Fruit fly (Drosophila melanogaster) whole organism, embryonic: Measurements from ENCODE around the gene tai.

Experiments
- Abd-B ChIP-seq: fragments of 200-800 bp; sonication (Bioruptor generic); optimal IDR thresholded peaks from 2 replicates; lab custom pipeline; 2018; ENCODE audit warnings: missing biosample characterization, mild to moderate bottlenecking, missing genetic modification characterization, moderate library complexity
- Adf1 ChIP-seq: fragments of 200-800 bp; sonication (Bioruptor generic); IDR thresholded peaks from 2 replicates; pipeline ENCODE4 v1.3.6; 2022; ENCODE audit warnings: missing biosample characterization, missing genetic modification characterization
- Antp ChIP-seq: fragments of 200-800 bp; sonication (Bioruptor generic); optimal IDR thresholded peaks from 3 replicates; lab custom pipeline; 2016; ENCODE audit warnings: missing biosample characterization, missing genetic modification characterization
- CG10654 ChIP-seq: fragments of 200-800 bp; sonication (Bioruptor generic); optimal IDR thresholded peaks from 2 replicates; lab custom pipeline; 2016; ENCODE audit warnings: missing biosample characterization, missing genetic modification characterization
- CG11085 ChIP-seq: fragments of 200-800 bp; sonication (Bioruptor generic); IDR thresholded peaks from 2 replicates; pipeline ENCODE4 v1.3.6; 2022; ENCODE audit warnings: missing biosample characterization, missing genetic modification characterization
- CG11093 ChIP-seq: fragments of 200-800 bp; sonication (Bioruptor generic); IDR thresholded peaks from 3 replicates; pipeline ENCODE4 v1.3.6; 2022; ENCODE audit warnings: missing biosample characterization, missing genetic modification characterization
- CG11247 ChIP-seq: fragments of 200-800 bp; sonication (Bioruptor generic); IDR thresholded peaks from 2 replicates; pipeline ENCODE4 v1.3.6; 2022; ENCODE audit warnings: missing biosample characterization, missing genetic modification characterization
- CG1233 ChIP-seq: fragments of 200-800 bp; sonication (Bioruptor generic); optimal IDR thresholded peaks from 4 replicates; lab custom pipeline; 2018; ENCODE audit warnings: missing biosample characterization, mild to moderate bottlenecking, missing genetic modification characterization
- CG13624 ChIP-seq: fragments of 200-800 bp; sonication (Bioruptor generic); optimal IDR thresholded peaks from 2 replicates; lab custom pipeline; 2016; ENCODE audit warnings: missing biosample characterization, missing genetic modification characterization
- CG13894 ChIP-seq: fragments of 200-800 bp; sonication (Bioruptor generic); optimal IDR thresholded peaks from 3 replicates; lab custom pipeline; 2018; ENCODE audit warnings: missing biosample characterization, mild to moderate bottlenecking, missing genetic modification characterization, moderate library complexity
- CG14667 ChIP-seq: fragments of 200-800 bp; sonication (Bioruptor generic); IDR thresholded peaks from 2 replicates; pipeline ENCODE4 v1.3.6; 2022; ENCODE audit warnings: missing biosample characterization, missing genetic modification characterization
- CG15073 ChIP-seq: fragments of 200-800 bp; sonication (Bioruptor generic); optimal IDR thresholded peaks from 2 replicates; lab custom pipeline; 2016; ENCODE audit warnings: missing biosample characterization, missing genetic modification characterization
- CG1529 ChIP-seq: fragments of 200-800 bp; sonication (Bioruptor generic); optimal IDR thresholded peaks from 3 replicates; lab custom pipeline; 2018; ENCODE audit warnings: missing biosample characterization, missing genetic modification characterization
- CG30431 ChIP-seq: fragments of 200-800 bp; sonication (Bioruptor generic); optimal IDR thresholded peaks from 2 replicates; lab custom pipeline; 2017; ENCODE audit warnings: missing biosample characterization, missing genetic modification characterization
- CG32767 ChIP-seq: fragments of 200-800 bp; sonication (Bioruptor generic); IDR thresholded peaks from 2 replicates; pipeline ENCODE4 v1.3.6; 2022; ENCODE audit warnings: missing biosample characterization, missing genetic modification characterization
- CG3281 ChIP-seq: fragments of 200-800 bp; sonication (Bioruptor generic); optimal IDR thresholded peaks from 3 replicates; lab custom pipeline; 2017; ENCODE audit warnings: missing biosample characterization, mild to moderate bottlenecking, missing genetic modification characterization
- CG3995 ChIP-seq: fragments of 200-800 bp; sonication (Bioruptor generic); optimal IDR thresholded peaks from 3 replicates; lab custom pipeline; 2016; ENCODE audit warnings: missing biosample characterization, missing genetic modification characterization
- CG4360 ChIP-seq: fragments of 200-800 bp; sonication (Bioruptor generic); IDR thresholded peaks from 2 replicates; pipeline ENCODE4 v1.3.6; 2022; ENCODE audit warnings: missing biosample characterization, missing genetic modification characterization
- CG4707 ChIP-seq: fragments of 200-800 bp; sonication (Bioruptor generic); optimal IDR thresholded peaks from 2 replicates; lab custom pipeline; 2018; ENCODE audit warnings: missing biosample characterization, mild to moderate bottlenecking, missing genetic modification characterization, moderate library complexity
- CG6175 ChIP-seq: fragments of 200-800 bp; sonication (Bioruptor generic); IDR thresholded peaks from 3 replicates; pipeline ENCODE4 v1.3.6; 2022; ENCODE audit warnings: missing biosample characterization, missing genetic modification characterization
- CG6654 ChIP-seq: fragments of 200-800 bp; sonication (Bioruptor generic); optimal IDR thresholded peaks from 2 replicates; lab custom pipeline; 2017; ENCODE audit warnings: missing biosample characterization, mild to moderate bottlenecking, missing genetic modification characterization
- CG6765 ChIP-seq: fragments of 200-800 bp; sonication (Bioruptor generic); optimal IDR thresholded peaks from 3 replicates; lab custom pipeline; 2017; ENCODE audit warnings: missing biosample characterization, mild to moderate bottlenecking, missing genetic modification characterization
- CG8478 ChIP-seq: fragments of >200 bp; optimal IDR thresholded peaks from 2 replicates; lab custom pipeline; 2018
- CrebB ChIP-seq: fragments of 200-800 bp; sonication (Bioruptor generic); optimal IDR thresholded peaks from 3 replicates; lab custom pipeline; 2018; ENCODE audit warnings: missing biosample characterization, mild to moderate bottlenecking, missing genetic modification characterization
- Dip2 ChIP-seq: fragments of 200-800 bp; sonication (Bioruptor generic); IDR thresholded peaks from 2 replicates; pipeline ENCODE4 v1.3.6; 2022; ENCODE audit warnings: missing biosample characterization, missing genetic modification characterization
- Gsc ChIP-seq: fragments of 200-800 bp; sonication (Bioruptor generic); IDR thresholded peaks from 2 replicates; pipeline ENCODE4 v1.3.6; 2022; ENCODE audit warnings: missing biosample characterization, missing genetic modification characterization
- Hr39 ChIP-seq: fragments of >200 bp; optimal IDR thresholded peaks from 2 replicates; lab custom pipeline; 2017
- Hsf ChIP-seq: fragments of 200-800 bp; sonication (Bioruptor generic); optimal IDR thresholded peaks from 3 replicates; lab custom pipeline; 2016; ENCODE audit warnings: missing biosample characterization, missing genetic modification characterization
- Opbp ChIP-seq: fragments of 200-800 bp; sonication (Bioruptor generic); IDR thresholded peaks from 3 replicates; pipeline ENCODE4 v1.3.6; 2022; ENCODE audit warnings: missing biosample characterization, missing genetic modification characterization; ENCODE audit not compliant: partially characterized antibody
- Spps ChIP-seq: fragments of 200-800 bp; sonication (Bioruptor generic); optimal IDR thresholded peaks from 2 replicates; lab custom pipeline; 2018; ENCODE audit warnings: missing biosample characterization, mild to moderate bottlenecking, missing genetic modification characterization
- Taf1 ChIP-seq: fragments of 200-800 bp; sonication (Bioruptor generic); IDR thresholded peaks from 2 replicates; pipeline ENCODE4 v1.3.6; 2022; ENCODE audit warnings: missing biosample characterization, missing genetic modification characterization
- Trl ChIP-seq, 3 experiments: fragments of >200 bp in 2 of 3; fragments of 200-800 bp in 1 of 3; sonication (Bioruptor generic) in 1 of 3; optimal IDR thresholded peaks; 2 replicates in 1 of 3; 3 replicates in 2 of 3; lab custom pipeline; 2016 to 2017; ENCODE audit warnings: missing biosample characterization in 1 of 3, missing genetic modification characterization in 1 of 3
- ab ChIP-seq: fragments of 200-800 bp; sonication (Bioruptor generic); optimal IDR thresholded peaks from 2 replicates; lab custom pipeline; 2016; ENCODE audit warnings: missing biosample characterization, missing genetic modification characterization
- amos ChIP-seq: fragments of 200-800 bp; sonication (Bioruptor generic); IDR thresholded peaks from 2 replicates; pipeline ENCODE4 v1.3.6; 2022; ENCODE audit warnings: missing biosample characterization, missing genetic modification characterization; ENCODE audit not compliant: partially characterized antibody
- ash1 ChIP-seq: fragments of 200-800 bp; sonication (Bioruptor generic); optimal IDR thresholded peaks from 2 replicates; lab custom pipeline; 2018; ENCODE audit warnings: missing biosample characterization, mild to moderate bottlenecking, missing genetic modification characterization
- br ChIP-seq: fragments of >200 bp; optimal IDR thresholded peaks from 2 replicates; lab custom pipeline; 2017
- chm ChIP-seq: fragments of 200-800 bp; sonication (Bioruptor generic); IDR thresholded peaks from 2 replicates; pipeline ENCODE4 v1.3.6; 2022; ENCODE audit warnings: missing biosample characterization, missing genetic modification characterization
- cwo ChIP-seq: fragments of 200-800 bp; sonication (Bioruptor generic); optimal IDR thresholded peaks from 3 replicates; lab custom pipeline; 2017; ENCODE audit warnings: missing biosample characterization, missing genetic modification characterization, mild to moderate bottlenecking, moderate library complexity, missing genetic modification reagents
- emc ChIP-seq: fragments of 200-800 bp; sonication (Bioruptor generic); optimal IDR thresholded peaks from 2 replicates; lab custom pipeline; 2016; ENCODE audit warnings: missing biosample characterization, missing genetic modification characterization
- gcm ChIP-seq: fragments of 200-800 bp; sonication (Bioruptor generic); optimal IDR thresholded peaks from 2 replicates; lab custom pipeline; 2019; ENCODE audit warnings: missing biosample characterization, mild to moderate bottlenecking, missing genetic modification characterization, moderate library complexity
- ham ChIP-seq: fragments of 200-800 bp; sonication (Bioruptor generic); IDR thresholded peaks from 2 replicates; pipeline ENCODE4 v1.3.6; 2022; ENCODE audit warnings: missing biosample characterization, missing genetic modification characterization
- her ChIP-seq: fragments of 200-800 bp; sonication (Bioruptor generic); optimal IDR thresholded peaks from 2 replicates; lab custom pipeline; 2016; ENCODE audit warnings: missing biosample characterization, missing genetic modification characterization
- hkb ChIP-seq, 2 experiments: fragments of 200-800 bp in 1 of 2; fragments of >200 bp in 1 of 2; sonication (Bioruptor generic) in 1 of 2; IDR thresholded peaks in 1 of 2; optimal IDR thresholded peaks in 1 of 2; 2 replicates each; pipeline versions ENCODE4 v1.3.6 to Lab custom; 2017 to 2022; ENCODE audit warnings: missing biosample characterization in 1 of 2, missing genetic modification characterization in 1 of 2
- lbe ChIP-seq: fragments of 200-800 bp; sonication (Bioruptor generic); optimal IDR thresholded peaks from 2 replicates; lab custom pipeline; 2016; ENCODE audit warnings: missing biosample characterization, mild to moderate bottlenecking, missing genetic modification characterization
- otp ChIP-seq: fragments of 200-800 bp; sonication (Bioruptor generic); IDR thresholded peaks from 3 replicates; pipeline ENCODE4, ENCODE4 v1.3.6; 2022; ENCODE audit warnings: missing biosample characterization, missing genetic modification characterization
- phol ChIP-seq: fragments of 200-800 bp; sonication (Bioruptor generic); optimal IDR thresholded peaks from 3 replicates; lab custom pipeline; 2018; ENCODE audit warnings: missing biosample characterization, mild to moderate bottlenecking, missing genetic modification characterization, moderate library complexity
- sc ChIP-seq, 3 experiments: fragments of >200 bp in 2 of 3; fragments of 200-800 bp in 1 of 3; sonication (Bioruptor generic) in 1 of 3; optimal IDR thresholded peaks; 2 replicates in 2 of 3; 3 replicates in 1 of 3; lab custom pipeline; 2017; ENCODE audit warnings: mild to moderate bottlenecking in 1 of 3, missing biosample characterization in 1 of 3, missing genetic modification characterization in 1 of 3, missing genetic modification reagents in 1 of 3
- stwl ChIP-seq: fragments of 200-800 bp; sonication (Bioruptor generic); optimal IDR thresholded peaks from 3 replicates; lab custom pipeline; 2018; ENCODE audit warnings: missing biosample characterization, mild to moderate bottlenecking, missing genetic modification characterization, moderate library complexity
- tll ChIP-seq, 2 experiments: fragments of 200-800 bp in 1 of 2; fragments of >200 bp in 1 of 2; sonication (Bioruptor generic) in 1 of 2; optimal IDR thresholded peaks; 2 replicates each; lab custom pipeline; 2017 to 2019; ENCODE audit warnings: missing biosample characterization in 2 of 2, missing genetic modification characterization in 2 of 2, mild to moderate bottlenecking in 1 of 2, moderate library complexity in 1 of 2
- trh ChIP-seq: fragments of 200-800 bp; sonication (Bioruptor generic); optimal IDR thresholded peaks from 2 replicates; lab custom pipeline; 2016; ENCODE audit warnings: missing biosample characterization, missing genetic modification characterization
- unpg ChIP-seq: fragments of 200-800 bp; sonication (Bioruptor generic); optimal IDR thresholded peaks from 3 replicates; lab custom pipeline; 2018; ENCODE audit warnings: missing biosample characterization, mild to moderate bottlenecking, missing genetic modification characterization, moderate library complexity

Gene tai

DNA sequence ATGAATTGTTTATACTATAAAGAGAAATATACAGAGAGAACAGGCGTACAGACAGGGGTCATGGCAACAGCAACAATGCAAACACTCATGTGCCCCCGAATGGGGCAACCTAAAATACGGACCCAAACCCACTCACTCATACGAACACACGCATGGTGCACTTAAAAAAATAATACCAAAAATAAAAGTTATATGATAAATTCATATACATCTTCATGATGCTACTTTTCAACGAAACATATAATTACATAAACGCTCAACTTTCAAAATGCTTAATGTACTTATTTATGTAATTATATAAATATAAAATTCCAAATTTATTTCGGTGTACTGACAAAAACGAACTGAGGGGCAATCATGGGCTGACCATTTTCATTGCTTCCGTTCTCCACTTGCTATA is 33.4 kb upstream of the tai start (continued):
- no peak for TF ChIP-seq CG13624 (GFP tag; lab: Kevin White, UChicago)
- peak; percentile 86 for TF ChIP-seq gcm (GFP tag; lab: Kevin White, UChicago)
- TF ChIP-seq CG1529 (GFP tag; lab: Kevin White, UChicago): peak; percentile 62
- TF ChIP-seq amos (GFP tag; lab: Robert Waterston, UW): no peak
- TF ChIP-seq Dip2 (GFP tag; lab: Robert Waterston, UW): no peak
- TF ChIP-seq sc (optimal IDR thresholded peaks at IDR 0.05; lab: Kevin White, UChicago): no peak
- TF ChIP-seq sc (GFP tag; optimal IDR thresholded peaks at IDR 0.05; lab: Kevin White, UChicago): peak; percentile 61
- peak; percentile 38; the same call in 1 of the 2 replicates for TF ChIP-seq CG4360 (GFP tag; lab: Robert Waterston, UW)
- peak; percentile 88 for TF ChIP-seq unpg (GFP tag; lab: Kevin White, UChicago)
- TF ChIP-seq Hsf (GFP tag; lab: Kevin White, UChicago): no peak
- no peak for TF ChIP-seq CG3995 (GFP tag; lab: Kevin White, UChicago)
- no peak for TF ChIP-seq Trl (optimal IDR thresholded peaks at IDR 0.05; lab: Kevin White, UChicago)
- TF ChIP-seq Trl (GFP tag; optimal IDR thresholded peaks at IDR 0.05; lab: Kevin White, UChicago): no peak
- no peak for TF ChIP-seq hkb (optimal IDR thresholded peaks at IDR 0.05; lab: Kevin White, UChicago)
- peak; percentile 79 for TF ChIP-seq hkb (GFP tag; IDR thresholded peaks at IDR 0.05; lab: Robert Waterston, UW)
- TF ChIP-seq CG13894 (tag; lab: Kevin White, UChicago): no peak
- TF ChIP-seq Taf1 (GFP tag; lab: Robert Waterston, UW): no peak
- peak; percentile 86 for TF ChIP-seq Spps (tag; lab: Kevin White, UChicago)
- TF ChIP-seq CG15073 (GFP tag; lab: Kevin White, UChicago): no peak
- TF ChIP-seq CG11093 (GFP tag; lab: Robert Waterston, UW): peak; percentile 60; the same call in 2 of the 3 replicates
- TF ChIP-seq CG11247 (GFP tag; lab: Robert Waterston, UW): no peak
- peak; percentile 34 for TF ChIP-seq CG3281 (GFP tag; lab: Kevin White, UChicago)
- no peak; the same call in 1 of the 2 replicates for TF ChIP-seq CG14667 (GFP tag; lab: Robert Waterston, UW)
- TF ChIP-seq Abd-B (GFP tag; lab: Kevin White, UChicago): peak; percentile 59
- peak; percentile 49 for TF ChIP-seq CG10654 (GFP tag; lab: Kevin White, UChicago)
- TF ChIP-seq CG6765 (GFP tag; lab: Kevin White, UChicago): no peak
- TF ChIP-seq stwl (tag; lab: Kevin White, UChicago): peak; percentile 43
- TF ChIP-seq Antp (GFP tag; lab: Kevin White, UChicago): no peak
- peak; percentile 26 for TF ChIP-seq CG30431 (GFP tag; lab: Kevin White, UChicago)
- TF ChIP-seq ab (GFP tag; lab: Kevin White, UChicago): no peak
- TF ChIP-seq lbe: no peak
- TF ChIP-seq her: no peak
- TF ChIP-seq Hr39 (lab: Kevin White, UChicago): no peak
- no peak for TF ChIP-seq br (lab: Kevin White, UChicago)
- TF ChIP-seq CG8478 (lab: Kevin White, UChicago): no peak
- no peak for TF ChIP-seq Gsc (GFP tag; lab: Robert Waterston, UW)
- TF ChIP-seq tll (GFP tag; optimal IDR thresholded peaks at IDR 0.05; lab: Kevin White, UChicago): no peak
- no peak for TF ChIP-seq Opbp (GFP tag; lab: Robert Waterston, UW)
- TF ChIP-seq chm (GFP tag; lab: Robert Waterston, UW): no peak
- TF ChIP-seq CG1233 (GFP tag; lab: Kevin White, UChicago): peak; percentile 64
- no peak for TF ChIP-seq ash1
- no peak for TF ChIP-seq emc (GFP tag; lab: Kevin White, UChicago)
- peak; percentile 69 for TF ChIP-seq CG32767
- TF ChIP-seq CG11085 (GFP tag; lab: Robert Waterston, UW): 0 out of 2 replicates have a peak, but pooled peaks have one; percentile 16
- TF ChIP-seq trh (GFP tag; lab: Kevin White, UChicago): peak; percentile 21
- no peak for TF ChIP-seq Adf1
- TF ChIP-seq ham: no peak
- peak; percentile 87 for TF ChIP-seq phol
- TF ChIP-seq CrebB (tag; lab: Kevin White, UChicago): peak; percentile 35
- peak; percentile 64; the same call in 2 of the 3 replicates for TF ChIP-seq otp (GFP tag; lab: Robert Waterston, UW)
- peak; percentile 11 for TF ChIP-seq CG6654 (GFP tag; lab: Kevin White, UChicago)
- no peak for TF ChIP-seq CG6175 (GFP tag; lab: Robert Waterston, UW)
- TF ChIP-seq cwo: peak; percentile 54
- TF ChIP-seq CG4707 (GFP tag; lab: Kevin White, UChicago): peak; percentile 46
